Fruit fly (Drosophila melanogaster): Measurements from ENCODE around the gene CG11885.

CG11885 gene

DNA sequence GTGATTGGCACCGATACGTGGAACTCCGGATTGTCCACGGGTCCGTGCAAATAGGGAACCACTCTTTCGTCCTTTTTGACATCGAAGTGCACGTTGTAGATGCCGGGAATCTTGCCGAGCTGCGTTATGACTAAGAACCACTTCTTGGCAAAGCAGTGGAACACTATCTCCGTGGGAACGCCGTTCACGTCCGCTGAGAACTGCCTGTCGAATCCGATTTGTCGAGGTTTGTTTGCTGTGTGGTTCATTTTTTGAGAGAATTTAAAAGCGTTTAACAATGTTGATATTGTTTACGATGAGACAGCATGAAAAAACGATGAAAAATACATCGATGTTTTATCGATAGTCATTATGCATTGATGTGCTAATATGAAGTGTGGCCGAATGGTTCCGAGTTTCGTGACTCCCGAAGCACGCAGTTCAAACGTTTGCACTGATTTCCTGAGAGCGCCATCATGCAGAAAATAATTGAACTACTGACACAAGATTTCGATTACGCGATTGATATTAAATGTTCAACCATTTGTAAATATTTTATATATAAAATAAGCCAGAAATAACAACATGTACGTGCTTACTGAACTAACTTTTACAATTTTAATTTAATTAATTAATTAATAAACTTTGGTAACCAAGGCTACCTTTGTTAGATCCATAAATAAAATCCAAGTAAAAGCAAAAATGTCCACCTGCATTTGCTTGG is at the start of gene CG11885, which contains the start of gene CG13692 (continued):
- TF ChIP-seq bowl (GFP tag; IDR thresholded peaks at IDR 0.05): no peak
- TF ChIP-seq Oli (tag; optimal IDR thresholded peaks at IDR 0.05): no peak
- TF ChIP-seq dmrt99B (tag; optimal IDR thresholded peaks at IDR 0.05): peak; percentile 11
- peak; percentile 45 for TF ChIP-seq Mad (GFP tag; optimal IDR thresholded peaks at IDR 0.05)
- peak; percentile 89 for TF ChIP-seq CG2129 (GFP tag; IDR thresholded peaks at IDR 0.05; ENCODE audit: partially characterized antibody)
- no peak for TF ChIP-seq Hr39 (optimal IDR thresholded peaks at IDR 0.05)
- TF ChIP-seq CG31224 (GFP tag; IDR thresholded peaks at IDR 0.05): no peak
- no peak for TF ChIP-seq ham (GFP tag; IDR thresholded peaks at IDR 0.05)
- TF ChIP-seq tll (GFP tag; optimal IDR thresholded peaks at IDR 0.05): peak in 1 of 2 experiments; percentile 30
- TF ChIP-seq CG18262 (tag; optimal IDR thresholded peaks at IDR 0.05): peak; percentile 40
- no peak for TF ChIP-seq Aef1 (GFP tag; IDR thresholded peaks at IDR 0.05)
- peak; percentile 83 for TF ChIP-seq HmgZ (tag; optimal IDR thresholded peaks at IDR 0.05)
- TF ChIP-seq fd64A (GFP tag; optimal IDR thresholded peaks at IDR 0.05): no peak
- peak; percentile 75 for TF ChIP-seq CG3847 (GFP tag; IDR thresholded peaks at IDR 0.05)
- TF ChIP-seq Hmx (GFP tag; optimal IDR thresholded peaks at IDR 0.05): no peak
- no peak for TF ChIP-seq p53 (GFP tag; optimal IDR thresholded peaks at IDR 0.05)
- peak; percentile 93 for TF ChIP-seq CG8290 (GFP tag; optimal IDR thresholded peaks at IDR 0.05)
- TF ChIP-seq CG8290 (tag; optimal IDR thresholded peaks at IDR 0.05): peak in 1 of 2 experiments; percentile 88
- TF ChIP-seq CG11723 (GFP tag; optimal IDR thresholded peaks at IDR 0.05): no peak
- TF ChIP-seq CG15479 (GFP tag; optimal IDR thresholded peaks at IDR 0.05): peak; percentile 9
- no peak for TF ChIP-seq CG3065 (GFP tag; optimal IDR thresholded peaks at IDR 0.05)
- TF ChIP-seq CG12744 (GFP tag; optimal IDR thresholded peaks at IDR 0.05): peak; percentile 30
- TF ChIP-seq wdn (GFP tag; IDR thresholded peaks at IDR 0.05): no peak
- no peak for TF ChIP-seq NK7.1 (GFP tag; optimal IDR thresholded peaks at IDR 0.05)
- no peak for TF ChIP-seq C15 (GFP tag; IDR thresholded peaks at IDR 0.05)
- no peak for TF ChIP-seq danr (GFP tag; IDR thresholded peaks at IDR 0.05)
- TF ChIP-seq CG13296 (GFP tag; optimal IDR thresholded peaks at IDR 0.05): peak; percentile 30
- TF ChIP-seq D19A (tag; optimal IDR thresholded peaks at IDR 0.05): peak; percentile 35
- TF ChIP-seq MBD-R2 (GFP tag; IDR thresholded peaks at IDR 0.05): peak; percentile 87
- peak; percentile 82 for TF ChIP-seq YL-1 (GFP tag; optimal IDR thresholded peaks at IDR 0.05)
- no peak for TF ChIP-seq CG2199 (GFP tag; IDR thresholded peaks at IDR 0.05)
- no peak for TF ChIP-seq CG11247 (GFP tag; IDR thresholded peaks at IDR 0.05)
- TF ChIP-seq Pdp1 (GFP tag; optimal IDR thresholded peaks at IDR 0.05): peak; percentile 7 to 98
- TF ChIP-seq sug (tag; optimal IDR thresholded peaks at IDR 0.05): peak; percentile 62
- peak; percentile 86 for TF ChIP-seq HmgD (GFP tag; optimal IDR thresholded peaks at IDR 0.05)
- peak in 1 of 2 experiments; percentile 22 for TF ChIP-seq Hr51 (GFP tag; optimal IDR thresholded peaks at IDR 0.05)
- peak; percentile 35; the same call in 1 of the 3 replicates for TF ChIP-seq CG17361 (GFP tag; IDR thresholded peaks at IDR 0.05)
- no peak for TF ChIP-seq CG16779 (GFP tag; IDR thresholded peaks at IDR 0.05)
- no peak; the same call in 2 of the 3 replicates for TF ChIP-seq so (GFP tag; IDR thresholded peaks at IDR 0.05)
- TF ChIP-seq dmrt11E (tag; optimal IDR thresholded peaks at IDR 0.05): no peak
- TF ChIP-seq CG3163 (GFP tag; optimal IDR thresholded peaks at IDR 0.05): peak; percentile 18
- TF ChIP-seq CG1647 (GFP tag; optimal IDR thresholded peaks at IDR 0.05): no peak
- peak; percentile 66 for TF ChIP-seq Fer1 (GFP tag; optimal IDR thresholded peaks at IDR 0.05)
- TF ChIP-seq NfI (GFP tag; optimal IDR thresholded peaks at IDR 0.05): peak; percentile 67
- TF ChIP-seq CG11456 (GFP tag; IDR thresholded peaks at IDR 0.05): peak; percentile 36; the same call in 2 of the 3 replicates
- TF ChIP-seq CG11504 (tag; optimal IDR thresholded peaks at IDR 0.05): peak; percentile 55
- peak in 1 of 2 experiments; percentile 58 for TF ChIP-seq insv (GFP tag; optimal IDR thresholded peaks at IDR 0.05)
- TF ChIP-seq toy (GFP tag; IDR thresholded peaks at IDR 0.05): no peak
- TF ChIP-seq tup (GFP tag; optimal IDR thresholded peaks at IDR 0.05): no peak
- peak; percentile 25 for TF ChIP-seq twi (tag; optimal IDR thresholded peaks at IDR 0.05)
- no peak for TF ChIP-seq ttk (GFP tag; IDR thresholded peaks at IDR 0.05)

All from whole organism, embryonic.